Worm (Caenorhabditis elegans) whole organism, L2 larva: ENCODE results near the gene par-3.

Experiments used
- C34F6.9 ChIP-seq: fragments of 150-350 bp; optimal IDR thresholded peaks from 2 replicates; lab custom pipeline; 2014; ENCODE audit warnings: missing biosample characterization, missing genetic modification characterization
- F13H6.1 ChIP-seq: sonication (generic microtip); optimal IDR thresholded peaks from 2 replicates; lab custom pipeline; 2016; ENCODE audit warnings: missing genetic modification characterization, missing compliant biosample characterization
- R02D3.7 ChIP-seq: fragments of 150-350 bp; optimal IDR thresholded peaks from 2 replicates; lab custom pipeline; 2014; ENCODE audit warnings: missing biosample characterization, missing genetic modification characterization
- Y55F3AM.14 ChIP-seq: fragments of 200-800 bp; sonication (Bioruptor generic); optimal IDR thresholded peaks from 2 replicates; lab custom pipeline; 2018; ENCODE audit warnings: mild to moderate bottlenecking, missing genetic modification characterization, missing compliant biosample characterization
- ZK546.5 ChIP-seq: sonication (generic microtip); optimal IDR thresholded peaks from 2 replicates; lab custom pipeline; 2017; ENCODE audit warnings: missing biosample characterization, missing genetic modification characterization
- alr-1 ChIP-seq: fragments of 150-350 bp; optimal IDR thresholded peaks from 2 replicates; lab custom pipeline; 2014; ENCODE audit warnings: missing biosample characterization, missing genetic modification characterization
- ama-1 ChIP-seq: fragments of 150-350 bp; optimal IDR thresholded peaks from 2 replicates; lab custom pipeline; 2018; ENCODE audit warnings: inconsistent platforms
- blmp-1 ChIP-seq: sonication (generic microtip); optimal IDR thresholded peaks from 2 replicates; lab custom pipeline; 2017; ENCODE audit warnings: missing genetic modification characterization, mild to moderate bottlenecking, missing compliant biosample characterization, antibody characterized with exemption, moderate library complexity; ENCODE audit not compliant: insufficient read depth
- ceh-82 ChIP-seq: fragments of 150-350 bp; optimal IDR thresholded peaks from 2 replicates; lab custom pipeline; 2014; ENCODE audit warnings: missing biosample characterization, missing genetic modification characterization
- crh-2 ChIP-seq: sonication (generic microtip); optimal IDR thresholded peaks from 2 replicates; lab custom pipeline; 2017; ENCODE audit warnings: missing biosample characterization, missing genetic modification characterization
- dmd-4 ChIP-seq: sonication (generic microtip); optimal IDR thresholded peaks from 2 replicates; lab custom pipeline; 2017; ENCODE audit warnings: missing biosample characterization, missing genetic modification characterization
- elt-1 ChIP-seq: fragments of 150-350 bp; optimal IDR thresholded peaks from 2 replicates; lab custom pipeline; 2014; ENCODE audit warnings: missing biosample characterization, missing genetic modification characterization
- fos-1 ChIP-seq: fragments of 150-350 bp; optimal IDR thresholded peaks from 2 replicates; lab custom pipeline; 2014; ENCODE audit warnings: missing biosample characterization, missing genetic modification characterization
- gmeb-1 ChIP-seq: fragments of 150-350 bp; optimal IDR thresholded peaks from 2 replicates; lab custom pipeline; 2014; ENCODE audit warnings: missing biosample characterization, missing genetic modification characterization
- lin-13 ChIP-seq: fragments of 150-350 bp; optimal IDR thresholded peaks from 2 replicates; lab custom pipeline; 2014; ENCODE audit warnings: missing biosample characterization, missing genetic modification reagents, missing genetic modification characterization
- lin-39 ChIP-seq: fragments of 150-350 bp; optimal IDR thresholded peaks from 2 replicates; lab custom pipeline; 2014; ENCODE audit warnings: missing biosample characterization, missing genetic modification reagents, missing genetic modification characterization
- lsy-2 ChIP-seq, 2 experiments: fragments of 150-350 bp in 1 of 2; sonication (generic microtip) in 1 of 2; optimal IDR thresholded peaks; 2 replicates each; lab custom pipeline; 2014 to 2017; ENCODE audit warnings: missing biosample characterization in 2 of 2, missing genetic modification characterization in 2 of 2
- mab-5 ChIP-seq: fragments of 150-350 bp; optimal IDR thresholded peaks from 2 replicates; lab custom pipeline; 2014; ENCODE audit warnings: missing biosample characterization, missing genetic modification characterization
- mbf-1 ChIP-seq: sonication (generic microtip); optimal IDR thresholded peaks from 2 replicates; lab custom pipeline; 2017; ENCODE audit warnings: missing biosample characterization, missing genetic modification characterization
- nhr-11 ChIP-seq: fragments of 150-350 bp; optimal IDR thresholded peaks from 2 replicates; lab custom pipeline; 2014; ENCODE audit warnings: missing biosample characterization, missing genetic modification characterization
- nhr-12 ChIP-seq: fragments of 150-350 bp; optimal IDR thresholded peaks from 2 replicates; lab custom pipeline; 2014; ENCODE audit warnings: missing biosample characterization, missing genetic modification characterization
- nhr-129 ChIP-seq: fragments of 150-350 bp; optimal IDR thresholded peaks from 2 replicates; lab custom pipeline; 2014; ENCODE audit warnings: missing biosample characterization, missing genetic modification characterization
- nhr-21 ChIP-seq: fragments of 150-350 bp; optimal IDR thresholded peaks from 2 replicates; lab custom pipeline; 2014; ENCODE audit warnings: missing biosample characterization, missing genetic modification characterization
- nhr-23 ChIP-seq: fragments of 150-350 bp; optimal IDR thresholded peaks from 2 replicates; lab custom pipeline; 2014; ENCODE audit warnings: missing biosample characterization, missing genetic modification reagents, missing genetic modification characterization
- nhr-237 ChIP-seq: fragments of 150-350 bp; optimal IDR thresholded peaks from 2 replicates; lab custom pipeline; 2014; ENCODE audit warnings: missing biosample characterization, missing genetic modification characterization
- nhr-6 ChIP-seq: fragments of 150-350 bp; optimal IDR thresholded peaks from 2 replicates; lab custom pipeline; 2014; ENCODE audit warnings: missing biosample characterization, missing genetic modification characterization
- nhr-77 ChIP-seq: fragments of 150-350 bp; optimal IDR thresholded peaks from 2 replicates; lab custom pipeline; 2014; ENCODE audit warnings: missing biosample characterization, missing genetic modification characterization
- peb-1 ChIP-seq: fragments of 150-350 bp; optimal IDR thresholded peaks from 2 replicates; lab custom pipeline; 2014; ENCODE audit warnings: missing biosample characterization, missing genetic modification characterization
- skn-1 ChIP-seq: sonication (generic microtip); optimal IDR thresholded peaks from 2 replicates; lab custom pipeline; 2017; ENCODE audit warnings: missing biosample characterization, missing genetic modification characterization
- sma-3 ChIP-seq: sonication (generic microtip); optimal IDR thresholded peaks from 2 replicates; lab custom pipeline; 2016; ENCODE audit warnings: missing genetic modification reagents, missing genetic modification characterization, missing compliant biosample characterization
- sma-9 ChIP-seq, 2 experiments: fragments of 150-350 bp in 1 of 2; sonication (generic microtip) in 1 of 2; optimal IDR thresholded peaks; 2 replicates each; lab custom pipeline; 2014 to 2016; ENCODE audit warnings: missing genetic modification characterization in 2 of 2, mild to moderate bottlenecking in 1 of 2, missing biosample characterization in 1 of 2, missing compliant biosample characterization in 1 of 2, missing genetic modification reagents in 1 of 2, moderate library complexity in 1 of 2
- snpc-4 ChIP-seq: fragments of 150-350 bp; optimal IDR thresholded peaks from 2 replicates; lab custom pipeline; 2014; ENCODE audit warnings: missing biosample characterization, missing genetic modification characterization
- unc-39 ChIP-seq: fragments of 150-350 bp; optimal IDR thresholded peaks from 2 replicates; lab custom pipeline; 2014; ENCODE audit warnings: missing biosample characterization, missing genetic modification characterization
- unc-62 ChIP-seq: fragments of 150-350 bp; optimal IDR thresholded peaks from 2 replicates; lab custom pipeline; 2014; ENCODE audit warnings: missing biosample characterization, missing genetic modification reagents, missing genetic modification characterization
- zag-1 ChIP-seq: fragments of 150-350 bp; optimal IDR thresholded peaks from 2 replicates; lab custom pipeline; 2014; ENCODE audit warnings: missing biosample characterization, missing genetic modification characterization
- ztf-1 ChIP-seq: fragments of 200-800 bp; sonication (Bioruptor generic); conservative IDR thresholded peaks from 2 replicates; pipeline ENCODE4 v1.3.6; 2022; ENCODE audit warnings: missing genetic modification characterization, missing compliant biosample characterization
- ztf-11 ChIP-seq: sonication (generic microtip); optimal IDR thresholded peaks from 2 replicates; lab custom pipeline; 2017; ENCODE audit warnings: missing biosample characterization, missing genetic modification characterization
- ztf-4 ChIP-seq: fragments of 150-350 bp; optimal IDR thresholded peaks from 2 replicates; lab custom pipeline; 2014; ENCODE audit warnings: missing biosample characterization, missing genetic modification characterization

Gene par-3

DNA sequence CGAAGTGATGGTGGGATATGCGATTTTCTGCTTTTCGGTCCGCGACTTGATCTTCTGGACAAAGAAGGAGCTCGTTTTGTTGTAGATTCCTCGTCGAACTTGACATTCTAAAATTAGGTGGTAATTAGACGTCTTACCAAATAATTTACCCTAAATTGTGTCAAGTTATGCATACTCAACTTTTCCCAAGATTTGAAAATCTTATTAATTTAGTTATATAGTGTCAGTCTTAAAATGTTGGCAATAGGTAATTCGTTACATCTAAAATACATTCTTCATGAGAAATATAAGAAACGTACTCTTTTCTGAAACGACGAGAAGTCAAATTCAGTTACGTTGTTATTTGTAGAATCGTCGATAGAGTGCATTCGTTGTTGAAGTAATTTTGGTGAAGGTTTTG is 43.5 kb downstream of the par-3 start:
- no peak for TF ChIP-seq gmeb-1 (tag; lab: Kevin White, UChicago)
- TF ChIP-seq nhr-12: no peak
- no peak for TF ChIP-seq F13H6.1
- TF ChIP-seq alr-1 (tag; lab: Kevin White, UChicago): no peak
- no peak for TF ChIP-seq ama-1 (lab: Kevin White, UChicago)
- TF ChIP-seq ceh-82 (tag; lab: Kevin White, UChicago): no peak
- TF ChIP-seq mbf-1 (tag; lab: Kevin White, UChicago): no peak
- no peak for TF ChIP-seq fos-1 (tag; lab: Kevin White, UChicago)
- no peak for TF ChIP-seq unc-39 (tag; lab: Kevin White, UChicago)
- no peak for TF ChIP-seq nhr-237 (tag; lab: Kevin White, UChicago)
- no peak for TF ChIP-seq unc-62 (GFP tag; lab: Kevin White, UChicago)
- TF ChIP-seq nhr-23 (tag; lab: Kevin White, UChicago): no peak
- no peak for TF ChIP-seq dmd-4 (tag; lab: Kevin White, UChicago)
- TF ChIP-seq ZK546.5 (tag; lab: Kevin White, UChicago): no peak
- no peak for TF ChIP-seq ztf-4 (tag; lab: Kevin White, UChicago)

DNA sequence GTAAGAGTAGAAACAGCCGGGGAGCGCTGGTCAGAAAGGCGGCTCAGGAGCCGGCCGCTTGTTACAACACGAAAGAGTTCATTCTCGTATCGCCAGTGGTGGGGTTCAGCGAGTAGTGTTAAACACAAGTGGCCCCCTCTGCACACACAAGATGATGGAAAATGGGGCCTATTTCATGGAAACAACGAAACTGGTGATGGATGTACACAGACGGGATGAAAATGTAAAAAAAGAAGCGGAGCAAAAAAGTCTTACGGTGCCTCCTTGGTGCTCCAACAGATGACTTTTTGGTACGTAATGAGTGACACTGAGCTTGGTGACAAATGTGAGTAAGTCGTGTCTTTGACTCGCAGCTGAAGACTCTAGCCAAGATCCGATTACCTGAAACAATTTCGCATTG is 44.0 kb downstream of the par-3 start:
- TF ChIP-seq zag-1 (tag; lab: Kevin White, UChicago): no peak
- TF ChIP-seq sma-3 (GFP tag; lab: Kevin White, UChicago): no peak
- TF ChIP-seq nhr-6: no peak
- peak; percentile 50 for TF ChIP-seq nhr-129 (tag; lab: Kevin White, UChicago)
- TF ChIP-seq R02D3.7: no peak

DNA sequence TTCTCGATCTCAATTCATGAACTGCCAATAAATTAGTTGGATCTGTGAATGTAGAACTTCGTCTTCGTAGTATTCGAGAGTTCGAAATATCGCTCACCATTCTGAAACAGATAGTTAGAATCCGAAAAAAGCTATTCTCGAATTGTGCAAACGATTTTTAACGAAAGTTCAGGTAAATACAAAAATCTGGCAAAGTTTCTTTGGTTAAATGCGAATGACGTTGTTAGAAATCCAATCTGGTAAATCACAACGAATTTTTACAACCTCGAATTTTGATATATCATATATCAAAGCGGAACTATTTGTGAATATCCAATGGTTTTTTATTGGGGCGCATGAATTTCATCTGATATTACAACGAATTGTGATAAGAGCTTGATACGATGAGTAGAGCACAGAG is 45.2 kb downstream of the par-3 start, which contains the start of gene hpo-28:
TSS of gene hpo-28 (minus strand) at position 101 of the 400 bp plus-strand sequence.
- TF ChIP-seq unc-39 (tag; lab: Kevin White, UChicago) (no peak), nhr-237 (tag; lab: Kevin White, UChicago) (no peak), mab-5 (tag; lab: Kevin White, UChicago) (no peak), R02D3.7 (no peak), lin-39 (tag; lab: Kevin White, UChicago) (no peak), nhr-77 (tag; lab: Kevin White, UChicago) (no peak), sma-9 (GFP tag; optimal IDR thresholded peaks at IDR 0.05; lab: Kevin White, UChicago) (no peak), sma-9 (tag; optimal IDR thresholded peaks at IDR 0.05; lab: Kevin White, UChicago) (no peak), ztf-4 (tag; lab: Kevin White, UChicago) (no peak), C34F6.9 (tag; lab: Kevin White, UChicago) (no peak), zag-1 (tag; lab: Kevin White, UChicago) (no peak), blmp-1 (no peak), alr-1 (tag; lab: Kevin White, UChicago) (no peak), ZK546.5 (tag; lab: Kevin White, UChicago) (no peak)

DNA sequence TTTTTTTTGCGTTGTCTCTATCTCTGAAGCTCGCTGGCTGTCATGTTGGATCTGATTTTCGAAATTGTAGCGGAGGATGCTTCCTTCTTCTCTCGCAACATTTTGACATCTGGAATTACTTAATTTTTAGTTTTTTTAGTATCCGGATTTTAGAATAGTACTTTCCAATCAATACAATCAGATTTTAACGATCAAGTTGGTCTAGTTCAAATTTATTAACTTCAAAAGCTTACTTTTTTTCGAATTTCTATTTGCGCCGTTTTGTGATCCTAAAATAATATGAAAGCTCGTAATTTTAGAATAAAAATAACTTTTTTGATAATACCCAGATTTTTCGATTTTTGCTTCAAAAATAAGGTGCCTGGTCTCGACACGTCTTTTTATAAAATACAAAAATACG is 46.0 kb downstream of the par-3 start, which contains the start of gene B0336.12:
TSS of gene B0336.12 (minus strand) at position 101 of the 400 bp plus-strand sequence.
- TF ChIP-seq ztf-11 (tag; lab: Kevin White, UChicago) (no peak), nhr-129 (tag; lab: Kevin White, UChicago) (no peak), mbf-1 (tag; lab: Kevin White, UChicago) (no peak), R02D3.7 (no peak), blmp-1 (no peak), ZK546.5 (tag; lab: Kevin White, UChicago) (no peak), nhr-11 (tag; lab: Kevin White, UChicago) (no peak), ztf-4 (tag; lab: Kevin White, UChicago) (no peak), elt-1 (tag; lab: Kevin White, UChicago) (no peak)

DNA sequence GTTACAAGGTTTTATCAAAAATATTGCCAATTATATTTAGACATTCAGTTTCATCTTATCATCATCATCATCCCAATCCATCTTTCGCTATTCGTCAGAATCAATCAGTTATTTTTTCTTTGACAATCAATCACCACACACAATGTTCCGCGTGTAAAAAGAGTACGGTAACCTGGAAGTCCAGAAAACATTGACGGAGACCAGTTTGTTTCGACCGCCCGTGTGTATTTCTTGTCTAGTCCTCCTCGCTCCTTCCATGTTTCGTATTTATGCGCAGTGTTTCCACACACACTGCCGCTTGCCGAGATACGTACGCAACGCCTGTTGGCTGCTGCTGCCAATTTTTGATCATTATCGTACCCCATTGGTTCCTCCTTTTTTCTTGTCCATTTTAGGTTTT is 46.6 kb downstream of the par-3 start:
- TF ChIP-seq C34F6.9 (tag; lab: Kevin White, UChicago): no peak
- no peak for TF ChIP-seq crh-2
- no peak for TF ChIP-seq alr-1 (tag; lab: Kevin White, UChicago)
- no peak for TF ChIP-seq snpc-4 (tag; lab: Kevin White, UChicago)
- TF ChIP-seq nhr-11 (tag; lab: Kevin White, UChicago): no peak
- no peak for TF ChIP-seq mbf-1 (tag; lab: Kevin White, UChicago)
- TF ChIP-seq unc-62 (GFP tag; lab: Kevin White, UChicago): no peak
- TF ChIP-seq skn-1: no peak
- TF ChIP-seq peb-1 (tag; lab: Kevin White, UChicago): no peak
- TF ChIP-seq nhr-129 (tag; lab: Kevin White, UChicago): peak; percentile 26
- TF ChIP-seq lsy-2 (tag; optimal IDR thresholded peaks at IDR 0.05; lab: Kevin White, UChicago): peak in 1 of 2 experiments; percentile 81
- TF ChIP-seq ztf-11 (tag; lab: Kevin White, UChicago): no peak
- TF ChIP-seq sma-9 (GFP tag; optimal IDR thresholded peaks at IDR 0.05; lab: Kevin White, UChicago): peak; percentile 43
- TF ChIP-seq sma-9 (tag; optimal IDR thresholded peaks at IDR 0.05; lab: Kevin White, UChicago): no peak
- TF ChIP-seq fos-1 (tag; lab: Kevin White, UChicago): peak; percentile 36
- no peak for TF ChIP-seq F13H6.1
- peak; percentile 83 for TF ChIP-seq nhr-21
- TF ChIP-seq ztf-1 (GFP tag; lab: Robert Waterston, UW): no peak
- TF ChIP-seq sma-3 (GFP tag; lab: Kevin White, UChicago): peak; percentile 29
- TF ChIP-seq gmeb-1 (tag; lab: Kevin White, UChicago): peak; percentile 10
- no peak for TF ChIP-seq Y55F3AM.14 (GFP tag; lab: Kevin White, UChicago)
- peak; percentile 7 for TF ChIP-seq blmp-1
- peak; percentile 5 for TF ChIP-seq lin-13 (GFP tag; lab: Kevin White, UChicago)
- TF ChIP-seq elt-1 (tag; lab: Kevin White, UChicago): no peak
- no peak for TF ChIP-seq nhr-6
- TF ChIP-seq ceh-82 (tag; lab: Kevin White, UChicago): no peak
- TF ChIP-seq mab-5 (tag; lab: Kevin White, UChicago): no peak
- no peak for TF ChIP-seq dmd-4 (tag; lab: Kevin White, UChicago)
